Worm (Caenorhabditis elegans) whole organism, L4 larva: Measurements from ENCODE around the gene cdd-2.
"Not testable (repeated sequence)": the region's sequence is repeated elsewhere in the genome, so short reads cannot be mapped to it uniquely, and the experiment has no call there.

Experiments
- F37D6.2 ChIP-seq: sonication (generic microtip); optimal IDR thresholded peaks from 2 replicates; lab custom pipeline; 2016; ENCODE audit warnings: mild to moderate bottlenecking, missing genetic modification characterization, missing compliant biosample characterization
- T26A8.4 ChIP-seq: fragments of 200-800 bp; sonication (Bioruptor generic); IDR thresholded peaks from 2 replicates; pipeline ENCODE4 v1.3.6; 2022; ENCODE audit warnings: missing genetic modification characterization, missing compliant biosample characterization
- Y75B8A.6 ChIP-seq: fragments of 200-800 bp; sonication (Bioruptor generic); IDR thresholded peaks from 2 replicates; pipeline ENCODE4 v1.3.6; 2022; ENCODE audit warnings: missing genetic modification reagents, missing genetic modification characterization, missing compliant biosample characterization
- ZK546.5 ChIP-seq, 2 experiments: sonication (generic microtip); optimal IDR thresholded peaks; 2 replicates each; lab custom pipeline; 2017; ENCODE audit warnings: missing biosample characterization in 2 of 2, missing genetic modification characterization in 2 of 2
- ama-1 ChIP-seq: fragments of 150-350 bp; optimal IDR thresholded peaks from 2 replicates; lab custom pipeline; 2014; ENCODE audit warnings: inconsistent platforms, mixed read lengths
- ceh-20 ChIP-seq: fragments of 200-800 bp; sonication (Bioruptor generic); IDR thresholded peaks from 2 replicates; pipeline ENCODE4 v1.3.6; 2022; ENCODE audit warnings: missing genetic modification reagents, missing genetic modification characterization, missing compliant biosample characterization
- ceh-82 ChIP-seq: sonication (generic microtip); optimal IDR thresholded peaks from 2 replicates; lab custom pipeline; 2017; ENCODE audit warnings: missing biosample characterization, missing genetic modification characterization
- daf-16 ChIP-seq, 3 experiments: sonication (generic microtip); optimal IDR thresholded peaks; 2 replicates each; lab custom pipeline; 2016 to 2017; ENCODE audit warnings: missing genetic modification characterization in 3 of 3, missing genetic modification reagents in 3 of 3, mild to moderate bottlenecking in 2 of 3, missing compliant biosample characterization in 2 of 3, missing biosample characterization in 1 of 3, moderate library complexity in 1 of 3
- daf-8 ChIP-seq: fragments of 200-800 bp; sonication (Bioruptor generic); IDR thresholded peaks from 2 replicates; pipeline ENCODE4 v1.3.6; 2022; ENCODE audit warnings: missing genetic modification characterization, missing compliant biosample characterization
- dmd-8 ChIP-seq: fragments of 200-800 bp; sonication (Bioruptor generic); IDR thresholded peaks from 2 replicates; pipeline ENCODE4 v1.3.6; 2022; ENCODE audit warnings: missing genetic modification characterization, missing compliant biosample characterization
- dmd-9 ChIP-seq: fragments of 200-800 bp; sonication (Bioruptor generic); IDR thresholded peaks from 2 replicates; pipeline ENCODE4 v1.3.6; 2022; ENCODE audit warnings: missing genetic modification reagents, missing genetic modification characterization, missing compliant biosample characterization
- dve-1 ChIP-seq: sonication (generic microtip); optimal IDR thresholded peaks from 2 replicates; lab custom pipeline; 2017; ENCODE audit warnings: antibody characterized with exemption, mild to moderate bottlenecking, missing genetic modification characterization, missing compliant biosample characterization; ENCODE audit not compliant: insufficient read depth
- fos-1 ChIP-seq: fragments of 150-350 bp; optimal IDR thresholded peaks from 2 replicates; lab custom pipeline; 2014; ENCODE audit warnings: missing biosample characterization, missing genetic modification characterization
- gei-8 ChIP-seq: fragments of 200-800 bp; sonication (Bioruptor generic); optimal IDR thresholded peaks from 2 replicates; lab custom pipeline; 2018; ENCODE audit warnings: mild to moderate bottlenecking, missing genetic modification characterization, missing compliant biosample characterization
- hif-1 ChIP-seq, 2 experiments: sonication (generic microtip); optimal IDR thresholded peaks; 2 replicates each; lab custom pipeline; 2016 to 2017; ENCODE audit warnings: missing compliant biosample characterization in 2 of 2, missing genetic modification characterization in 2 of 2, missing genetic modification reagents in 2 of 2, missing genotype in 2 of 2, mild to moderate bottlenecking in 1 of 2
- hlh-11 ChIP-seq: fragments of 200-800 bp; sonication (Bioruptor generic); optimal IDR thresholded peaks from 2 replicates; lab custom pipeline; 2018; ENCODE audit warnings: mild to moderate bottlenecking, missing genetic modification characterization, missing compliant biosample characterization
- hlh-30 ChIP-seq: sonication (generic microtip); optimal IDR thresholded peaks from 2 replicates; lab custom pipeline; 2017; ENCODE audit warnings: antibody characterized with exemption, mild to moderate bottlenecking, missing genetic modification characterization, missing compliant biosample characterization; ENCODE audit not compliant: insufficient read depth
- lin-1 ChIP-seq: fragments of 200-800 bp; sonication (Bioruptor generic); IDR thresholded peaks from 2 replicates; pipeline ENCODE4 v1.3.6; 2022; ENCODE audit warnings: missing genetic modification reagents, missing genetic modification characterization, missing compliant biosample characterization
- lin-38 ChIP-seq: fragments of 200-800 bp; sonication (Bioruptor generic); IDR thresholded peaks from 2 replicates; pipeline ENCODE4 v1.3.6; 2022; ENCODE audit warnings: missing genetic modification reagents, missing genetic modification characterization, missing compliant biosample characterization
- lir-3 ChIP-seq: sonication (generic microtip); optimal IDR thresholded peaks from 2 replicates; lab custom pipeline; 2016; ENCODE audit warnings: mild to moderate bottlenecking, missing genetic modification characterization, missing compliant biosample characterization
- lsy-2 ChIP-seq, 2 experiments: fragments of 150-350 bp in 1 of 2; sonication (generic microtip) in 1 of 2; optimal IDR thresholded peaks; 2 replicates each; lab custom pipeline; 2014 to 2017; ENCODE audit warnings: missing biosample characterization in 2 of 2, missing genetic modification characterization in 2 of 2
- mep-1 ChIP-seq: fragments of 150-350 bp; sonication (generic microtip); optimal IDR thresholded peaks from 3 replicates; lab custom pipeline; 2014; ENCODE audit warnings: missing biosample characterization, missing genetic modification characterization
- mes-2 ChIP-seq: sonication (generic microtip); optimal IDR thresholded peaks from 2 replicates; lab custom pipeline; 2016; ENCODE audit warnings: missing genotype, mild to moderate bottlenecking, missing genetic modification characterization, missing compliant biosample characterization; ENCODE audit not compliant: poor library complexity, severe bottlenecking
- mxl-2 ChIP-seq: fragments of 200-800 bp; sonication (Bioruptor generic); conservative IDR thresholded peaks from 2 replicates; pipeline ENCODE4 v1.3.6; 2022; ENCODE audit warnings: missing genetic modification reagents, missing genetic modification characterization, missing compliant biosample characterization
- mxl-3 ChIP-seq: fragments of 200-800 bp; sonication (Bioruptor generic); optimal IDR thresholded peaks from 2 replicates; lab custom pipeline; 2018; ENCODE audit warnings: mild to moderate bottlenecking, missing genetic modification characterization, missing compliant biosample characterization
- nhr-10 ChIP-seq: fragments of 150-350 bp; optimal IDR thresholded peaks from 2 replicates; lab custom pipeline; 2014; ENCODE audit warnings: missing biosample characterization, missing genetic modification characterization
- nhr-11 ChIP-seq: fragments of 150-350 bp; optimal IDR thresholded peaks from 2 replicates; lab custom pipeline; 2014; ENCODE audit warnings: missing biosample characterization, missing genetic modification characterization
- nhr-28 ChIP-seq: fragments of 150-350 bp; optimal IDR thresholded peaks from 2 replicates; lab custom pipeline; 2014; ENCODE audit warnings: missing biosample characterization, missing genetic modification characterization
- nhr-42 ChIP-seq: fragments of 200-800 bp; sonication (Bioruptor generic); IDR thresholded peaks from 2 replicates; pipeline ENCODE4 v1.3.6; 2022; ENCODE audit warnings: missing genetic modification characterization, missing compliant biosample characterization
- nhr-6 ChIP-seq: fragments of 150-350 bp; optimal IDR thresholded peaks from 2 replicates; lab custom pipeline; 2014; ENCODE audit warnings: missing biosample characterization, missing genetic modification characterization
- nhr-77 ChIP-seq: fragments of 150-350 bp; optimal IDR thresholded peaks from 2 replicates; lab custom pipeline; 2014; ENCODE audit warnings: missing biosample characterization, missing genetic modification characterization
- pqm-1 ChIP-seq: sonication (generic microtip); optimal IDR thresholded peaks from 2 replicates; lab custom pipeline; 2017; ENCODE audit warnings: missing biosample characterization, missing genetic modification characterization
- rbr-2 ChIP-seq: sonication (generic microtip); optimal IDR thresholded peaks from 2 replicates; lab custom pipeline; 2016; ENCODE audit warnings: missing genotype, missing genetic modification characterization, missing compliant biosample characterization
- sdz-12 ChIP-seq: fragments of 200-800 bp; sonication (Bioruptor generic); optimal IDR thresholded peaks from 2 replicates; lab custom pipeline; 2018; ENCODE audit warnings: mild to moderate bottlenecking, missing genetic modification characterization, missing compliant biosample characterization
- skn-1 ChIP-seq: fragments of 150-350 bp; optimal IDR thresholded peaks from 2 replicates; lab custom pipeline; 2014; ENCODE audit warnings: missing biosample characterization, missing genetic modification characterization
- snpc-1.2 ChIP-seq: fragments of 200-800 bp; sonication (Bioruptor generic); IDR thresholded peaks from 2 replicates; pipeline ENCODE4 v1.3.6; 2022; ENCODE audit warnings: missing genetic modification reagents, missing genetic modification characterization, missing compliant biosample characterization
- snpc-4 ChIP-seq: fragments of 150-350 bp; optimal IDR thresholded peaks from 2 replicates; lab custom pipeline; 2014; ENCODE audit warnings: missing biosample characterization, missing genetic modification characterization
- unc-130 ChIP-seq: sonication (generic microtip); optimal IDR thresholded peaks from 2 replicates; lab custom pipeline; 2016; ENCODE audit warnings: missing genetic modification reagents, missing genetic modification characterization, missing compliant biosample characterization
- unc-39 ChIP-seq: sonication (generic microtip); optimal IDR thresholded peaks from 2 replicates; lab custom pipeline; 2017; ENCODE audit warnings: missing biosample characterization, missing genetic modification characterization
- unc-62 ChIP-seq, 3 experiments: fragments of 150-350 bp in 1 of 3; sonication (generic microtip); optimal IDR thresholded peaks in 2 of 3; peaks in 1 of 3; 1 replicate in 1 of 3; 2 replicates in 2 of 3; lab custom pipeline; 2014 to 2017; ENCODE audit warnings: missing biosample characterization in 3 of 3, missing genetic modification characterization in 3 of 3, missing genetic modification reagents in 3 of 3, missing genotype in 1 of 3
- ztf-7 ChIP-seq: fragments of 150-350 bp; optimal IDR thresholded peaks from 2 replicates; lab custom pipeline; 2014; ENCODE audit warnings: missing biosample characterization, missing genetic modification characterization

Gene cdd-2

DNA sequence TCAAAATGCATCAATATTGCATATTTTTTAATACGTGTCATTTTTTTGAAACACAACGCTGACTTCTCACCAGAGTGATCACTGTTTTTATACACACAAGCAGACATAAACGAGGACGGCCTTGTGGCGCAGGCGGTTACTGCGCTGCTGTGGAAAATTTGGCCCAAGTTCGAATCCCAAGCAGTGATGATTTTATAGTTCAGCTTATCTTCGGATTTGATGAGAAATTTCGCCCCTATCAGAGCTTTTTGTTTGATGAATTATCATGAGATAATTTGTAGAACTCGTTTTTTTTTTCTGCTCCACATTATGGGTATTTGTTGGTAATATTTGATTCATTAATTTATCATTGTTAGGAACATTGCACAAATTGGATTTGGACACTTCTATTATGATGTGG, 26.3 kb upstream of the cdd-2 start (continued):
- TF ChIP-seq nhr-10 (tag; lab: Kevin White, UChicago) (no peak), hlh-11 (peak; percentile 59), ceh-20 (GFP tag; lab: Robert Waterston, UW) (no peak; the same call in none of the 2 replicates), skn-1 (tag; lab: Kevin White, UChicago) (no peak), F37D6.2 (tag; lab: Kevin White, UChicago) (peak; percentile 70), snpc-4 (tag; lab: Kevin White, UChicago) (no peak), unc-39 (tag; lab: Kevin White, UChicago) (no peak), ceh-82 (tag; lab: Kevin White, UChicago) (no peak), lin-38 (GFP tag; lab: Robert Waterston, UW) (peak; percentile 90), T26A8.4 (GFP tag; lab: Robert Waterston, UW) (peak; percentile 88), daf-16 (GFP tag; optimal IDR thresholded peaks at IDR 0.05; lab: Kevin White, UChicago) (peak; percentile 73 to 97), daf-16 (tag; optimal IDR thresholded peaks at IDR 0.05; lab: Kevin White, UChicago) (peak; percentile 82), dmd-9 (GFP tag; lab: Robert Waterston, UW) (peak; percentile 79; the same call in 1 of the 2 replicates), mxl-2 (GFP tag; lab: Robert Waterston, UW) (peak; percentile 80), ZK546.5 (tag; optimal IDR thresholded peaks at IDR 0.05; lab: Kevin White, UChicago) (no peak), hlh-30 (peak; percentile 71), unc-62 (GFP tag; optimal IDR thresholded peaks at IDR 0.05 in 1 of 2; lab: Kevin White, UChicago) (peak in 1 of 2 experiments; percentile 79), unc-62 (tag; optimal IDR thresholded peaks at IDR 0.05; lab: Kevin White, UChicago) (no peak)

DNA sequence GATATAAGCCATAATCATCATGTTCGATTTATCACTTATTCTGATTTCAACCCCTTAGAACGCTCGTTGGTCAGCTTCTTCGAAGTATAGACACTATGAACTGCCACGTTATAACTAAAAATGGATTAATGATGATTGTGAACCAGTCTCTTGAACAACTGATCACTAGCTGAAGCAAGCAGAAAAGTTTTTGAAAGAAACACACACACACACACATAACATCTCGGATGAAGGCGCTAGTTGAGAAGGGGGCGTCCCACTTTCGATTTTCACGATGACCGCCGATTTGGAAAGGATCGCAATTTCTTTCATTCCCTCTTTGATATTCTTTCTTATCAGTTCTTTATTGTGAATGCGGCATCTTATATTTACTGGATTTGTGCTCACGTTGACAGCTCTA, 20.9 kb upstream of the cdd-2 start, which contains the start of gene clec-180:
Gene clec-180 (plus strand): TSS at position 301 of the 400 bp plus-strand sequence.
- TF ChIP-seq snpc-4 (tag; lab: Kevin White, UChicago) = no peak
- TF ChIP-seq daf-8 = no peak

DNA sequence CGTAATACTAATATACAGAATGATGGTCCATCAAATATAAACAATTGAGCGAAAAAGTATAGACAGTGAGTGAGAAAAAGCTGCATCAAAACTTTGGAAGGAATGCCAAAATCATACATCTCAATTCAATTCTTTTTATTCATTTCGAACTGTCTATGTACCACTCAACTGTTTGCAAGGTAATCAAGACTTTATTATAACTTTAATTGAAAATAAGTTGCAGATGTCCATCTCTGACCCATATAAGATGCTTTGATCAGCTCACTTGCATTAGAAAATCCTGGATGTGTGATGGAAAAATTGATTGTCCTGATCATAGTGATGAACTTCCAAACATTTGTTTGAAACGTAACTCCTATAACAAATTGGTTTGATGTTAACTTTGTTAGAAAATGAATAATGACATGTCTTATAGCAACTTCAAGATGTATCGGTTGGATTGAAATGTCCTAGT, 19.9 kb upstream of the cdd-2 start, which contains the start of gene F32E10.8:
Gene F32E10.8 (plus strand): TSS at position 51 of the 454 bp plus-strand sequence.
- TF ChIP-seq nhr-77 (tag; lab: Kevin White, UChicago) (no peak), unc-62 (GFP tag; optimal IDR thresholded peaks at IDR 0.05 in 1 of 2; lab: Kevin White, UChicago) (peak in 1 of 2 experiments; percentile 97), unc-62 (tag; optimal IDR thresholded peaks at IDR 0.05; lab: Kevin White, UChicago) (no peak)

DNA sequence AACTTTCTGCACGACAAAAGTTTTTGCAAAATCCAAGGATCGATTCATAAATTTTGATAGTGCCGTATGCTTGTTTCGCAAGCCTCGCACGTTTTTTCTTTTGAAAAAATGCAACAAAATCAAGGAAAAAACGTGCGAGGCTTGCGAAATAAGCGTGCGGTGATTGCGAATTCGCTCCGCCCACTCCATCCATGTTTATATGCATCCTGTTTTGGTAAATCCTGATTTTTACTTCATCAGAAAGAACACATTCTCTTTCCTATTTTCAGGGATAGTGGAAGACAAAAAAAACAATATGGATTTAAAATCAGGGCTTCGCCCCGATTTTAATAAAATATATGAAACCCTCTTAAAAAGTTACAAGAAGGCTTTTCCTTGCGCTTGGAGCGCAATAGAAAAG, 16.2 kb upstream of the cdd-2 start, which contains the start of gene F32E10.9:
Gene F32E10.9 (minus strand): TSS at position 101 of the 400 bp plus-strand sequence.
- TF ChIP-seq sdz-12 (GFP tag; lab: Kevin White, UChicago); skn-1 (tag; lab: Kevin White, UChicago); lir-3 (tag; lab: Kevin White, UChicago): not testable (repeated sequence)

DNA sequence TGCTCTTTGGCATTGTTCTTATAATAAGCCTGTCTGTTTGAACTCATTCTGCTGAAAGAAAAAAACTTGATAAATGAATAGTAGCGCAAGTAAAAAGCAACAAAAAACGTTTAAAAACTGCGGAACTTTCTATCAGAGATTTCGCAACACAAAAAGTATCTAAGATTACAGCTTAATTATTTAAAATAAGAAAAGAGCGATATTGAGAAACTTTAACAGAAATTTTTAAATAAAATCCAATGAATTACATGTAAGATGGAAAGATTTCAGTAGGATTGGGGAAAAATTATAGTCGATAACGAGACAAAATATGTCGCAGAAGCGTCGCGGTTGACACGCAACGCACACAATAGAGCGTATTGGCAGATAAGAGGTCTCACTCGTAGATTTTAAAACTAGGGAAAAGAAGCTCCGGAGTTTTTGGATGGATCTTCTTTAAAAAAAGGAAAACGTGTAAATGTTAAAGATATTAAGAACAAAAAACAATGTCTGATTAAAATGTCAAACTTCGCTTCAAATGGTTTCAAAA, 14.0 kb upstream of the cdd-2 start, which contains the start of gene ima-3:
Gene ima-3 (minus strand): TSS at position 51 of the 529 bp plus-strand sequence.
- TF ChIP-seq nhr-28 (tag; lab: Kevin White, UChicago) (peak; percentile 67), hif-1 (tag; optimal IDR thresholded peaks at IDR 0.05; lab: Kevin White, UChicago) (peak in 1 of 2 experiments; percentile 47), Y75B8A.6 (no peak), dmd-8 (no peak), ama-1 (lab: Kevin White, UChicago) (peak; percentile 2), mep-1 (tag; lab: Kevin White, UChicago) (peak; percentile 51), ztf-7 (tag; lab: Kevin White, UChicago) (no peak), mxl-3 (GFP tag; lab: Kevin White, UChicago) (no peak), snpc-1.2 (no peak), unc-130 (GFP tag; lab: Kevin White, UChicago) (peak; percentile 18), rbr-2 (tag; lab: Kevin White, UChicago) (no peak), pqm-1 (tag; lab: Kevin White, UChicago) (peak; percentile 36), nhr-6 (tag; lab: Kevin White, UChicago) (peak; percentile 17), dve-1 (tag; lab: Kevin White, UChicago) (peak; percentile 30), nhr-10 (tag; lab: Kevin White, UChicago) (no peak), lin-38 (GFP tag; lab: Robert Waterston, UW) (peak; percentile 73), gei-8 (GFP tag; lab: Kevin White, UChicago) (no peak), nhr-11 (tag; lab: Kevin White, UChicago) (no peak), lsy-2 (tag; optimal IDR thresholded peaks at IDR 0.05; lab: Kevin White, UChicago) (peak in 1 of 2 experiments; percentile 62), lin-1 (GFP tag; lab: Robert Waterston, UW) (no peak), nhr-42 (GFP tag; lab: Robert Waterston, UW) (no peak), sdz-12 (GFP tag; lab: Kevin White, UChicago) (no peak), mes-2 (tag; lab: Kevin White, UChicago) (peak; percentile 72), fos-1 (tag; lab: Kevin White, UChicago) (no peak)
